Fruit fly (Drosophila melanogaster) whole organism, embryonic: ENCODE measurements around the gene CG2617.

Experiments used
- CG10147 ChIP-seq: fragments of 200-800 bp; sonication (Bioruptor generic); optimal IDR thresholded peaks from 2 replicates; lab custom pipeline; 2019; ENCODE audit warnings: missing biosample characterization, mild to moderate bottlenecking, missing genetic modification characterization, moderate library complexity
- CG11504 ChIP-seq: fragments of 200-800 bp; sonication (Bioruptor generic); optimal IDR thresholded peaks from 3 replicates; lab custom pipeline; 2019; ENCODE audit warnings: missing biosample characterization, mild to moderate bottlenecking, missing genetic modification characterization, moderate library complexity
- CG11560 ChIP-seq: fragments of 200-800 bp; sonication (Bioruptor generic); IDR thresholded peaks from 3 replicates; pipeline ENCODE4 v1.3.6; 2022; ENCODE audit warnings: missing biosample characterization, missing genetic modification characterization
- CG11696 ChIP-seq: fragments of 200-800 bp; sonication (Bioruptor generic); IDR thresholded peaks from 2 replicates; pipeline ENCODE4 v1.3.6; 2022; ENCODE audit warnings: missing biosample characterization, missing genetic modification characterization
- CG12219 ChIP-seq: fragments of 200-800 bp; sonication (Bioruptor generic); optimal IDR thresholded peaks from 3 replicates; lab custom pipeline; 2018; ENCODE audit warnings: missing biosample characterization, mild to moderate bottlenecking, missing genetic modification characterization
- CG12942 ChIP-seq: fragments of 200-800 bp; sonication (Bioruptor generic); optimal IDR thresholded peaks from 3 replicates; lab custom pipeline; 2016; ENCODE audit warnings: missing biosample characterization, missing genetic modification characterization
- CG14710 ChIP-seq: fragments of 200-800 bp; sonication (Bioruptor generic); optimal IDR thresholded peaks from 3 replicates; lab custom pipeline; 2019; ENCODE audit warnings: missing biosample characterization, mild to moderate bottlenecking, missing genetic modification characterization, moderate library complexity
- CG14860 ChIP-seq: fragments of 200-800 bp; sonication (Bioruptor generic); IDR thresholded peaks from 3 replicates; pipeline ENCODE4 v1.3.6; 2022; ENCODE audit warnings: missing biosample characterization, missing genetic modification characterization; ENCODE audit not compliant: partially characterized antibody
- CG15269 ChIP-seq: fragments of 200-800 bp; sonication (Bioruptor generic); optimal IDR thresholded peaks from 2 replicates; lab custom pipeline; 2018; ENCODE audit warnings: missing biosample characterization, mild to moderate bottlenecking, missing genetic modification characterization, moderate library complexity
- CG15696 ChIP-seq: fragments of 200-800 bp; sonication (Bioruptor generic); optimal IDR thresholded peaks from 2 replicates; lab custom pipeline; 2019; ENCODE audit warnings: missing biosample characterization, mild to moderate bottlenecking, missing genetic modification characterization, moderate library complexity
- CG17612 ChIP-seq: fragments of 200-800 bp; sonication (Bioruptor generic); IDR thresholded peaks from 2 replicates; pipeline ENCODE4 v1.3.6; 2022; ENCODE audit warnings: missing biosample characterization, missing genetic modification characterization
- CG2678 ChIP-seq: fragments of 200-800 bp; sonication (Bioruptor generic); optimal IDR thresholded peaks from 3 replicates; lab custom pipeline; 2019; ENCODE audit warnings: missing biosample characterization, mild to moderate bottlenecking, missing genetic modification characterization, moderate library complexity
- CG3407 ChIP-seq: fragments of 200-800 bp; sonication (Bioruptor generic); optimal IDR thresholded peaks from 2 replicates; lab custom pipeline; 2018; ENCODE audit warnings: missing biosample characterization, mild to moderate bottlenecking, missing genetic modification characterization
- CG3726 ChIP-seq: fragments of 200-800 bp; sonication (Bioruptor generic); IDR thresholded peaks from 3 replicates; pipeline ENCODE4, ENCODE4 v1.3.6; 2022; ENCODE audit warnings: missing biosample characterization, missing genetic modification characterization
- CG3838 ChIP-seq: fragments of 200-800 bp; sonication (Bioruptor generic); optimal IDR thresholded peaks from 3 replicates; lab custom pipeline; 2016; ENCODE audit warnings: missing biosample characterization, missing genetic modification characterization
- CG42726 ChIP-seq: fragments of 200-800 bp; sonication (Bioruptor generic); IDR thresholded peaks from 2 replicates; pipeline ENCODE4 v1.3.6; 2022; ENCODE audit warnings: missing biosample characterization, missing genetic modification characterization; ENCODE audit not compliant: partially characterized antibody
- CG4282 ChIP-seq: fragments of 200-800 bp; sonication (Bioruptor generic); optimal IDR thresholded peaks from 2 replicates; lab custom pipeline; 2016; ENCODE audit warnings: missing biosample characterization, missing genetic modification characterization
- CG4854 ChIP-seq: fragments of 200-800 bp; sonication (Bioruptor generic); optimal IDR thresholded peaks from 2 replicates; lab custom pipeline; 2016; ENCODE audit warnings: missing biosample characterization, missing genetic modification characterization, inconsistent platforms
- CG7839 ChIP-seq: fragments of 200-800 bp; sonication (Bioruptor generic); optimal IDR thresholded peaks from 3 replicates; lab custom pipeline; 2018; ENCODE audit warnings: missing biosample characterization, mild to moderate bottlenecking, missing genetic modification characterization, moderate library complexity
- CG7928 ChIP-seq: fragments of 200-800 bp; sonication (Bioruptor generic); optimal IDR thresholded peaks from 2 replicates; lab custom pipeline; 2017; ENCODE audit warnings: missing biosample characterization, mild to moderate bottlenecking, missing genetic modification characterization
- CG9215 ChIP-seq: fragments of 200-800 bp; sonication (Bioruptor generic); IDR thresholded peaks from 2 replicates; pipeline ENCODE4 v1.3.6; 2022; ENCODE audit warnings: missing biosample characterization, missing genetic modification characterization
- CkIIα-i1 ChIP-seq: fragments of 200-800 bp; sonication (Bioruptor generic); IDR thresholded peaks from 2 replicates; pipeline ENCODE4 v1.3.6; 2022; ENCODE audit warnings: missing biosample characterization, missing genetic modification characterization
- D ChIP-seq, 2 experiments: fragments of 200-800 bp in 1 of 2; fragments of >200 bp in 1 of 2; sonication (Bioruptor generic) in 1 of 2; optimal IDR thresholded peaks; 2 replicates in 1 of 2; 3 replicates in 1 of 2; lab custom pipeline; 2017; ENCODE audit warnings: mild to moderate bottlenecking in 1 of 2, missing biosample characterization in 1 of 2, missing genetic modification characterization in 1 of 2, missing genetic modification reagents in 1 of 2
- Fer3 ChIP-seq: fragments of 200-800 bp; sonication (Bioruptor generic); optimal IDR thresholded peaks from 2 replicates; lab custom pipeline; 2018; ENCODE audit warnings: missing biosample characterization, mild to moderate bottlenecking, missing genetic modification characterization, moderate library complexity
- Hsf ChIP-seq: fragments of 200-800 bp; sonication (Bioruptor generic); optimal IDR thresholded peaks from 3 replicates; lab custom pipeline; 2016; ENCODE audit warnings: missing biosample characterization, missing genetic modification characterization
- Lhr ChIP-seq: fragments of 200-800 bp; sonication (Bioruptor generic); optimal IDR thresholded peaks from 3 replicates; lab custom pipeline; 2017; ENCODE audit warnings: mild to moderate bottlenecking, missing biosample characterization, missing genetic modification reagents, missing genetic modification characterization
- Max ChIP-seq: fragments of 200-800 bp; sonication (Bioruptor generic); optimal IDR thresholded peaks from 2 replicates; lab custom pipeline; 2016; ENCODE audit warnings: missing biosample characterization, mild to moderate bottlenecking, missing genetic modification characterization
- Med ChIP-seq: fragments of 200-800 bp; sonication (Bioruptor generic); peaks from one replicate; lab custom pipeline; 2016; ENCODE audit warnings: missing biosample characterization, missing genetic modification characterization, mild to moderate bottlenecking, inconsistent platforms, moderate library complexity
- NC2β ChIP-seq: fragments of 200-800 bp; sonication (Bioruptor generic); optimal IDR thresholded peaks from 2 replicates; lab custom pipeline; 2016; ENCODE audit warnings: missing biosample characterization, missing genetic modification characterization
- Nf-YB ChIP-seq: fragments of 200-800 bp; sonication (Bioruptor generic); optimal IDR thresholded peaks from 3 replicates; lab custom pipeline; 2019; ENCODE audit warnings: missing biosample characterization, mild to moderate bottlenecking, missing genetic modification characterization, moderate library complexity
- Opbp ChIP-seq: fragments of 200-800 bp; sonication (Bioruptor generic); IDR thresholded peaks from 3 replicates; pipeline ENCODE4 v1.3.6; 2022; ENCODE audit warnings: missing biosample characterization, missing genetic modification characterization; ENCODE audit not compliant: partially characterized antibody
- Usf ChIP-seq: fragments of 200-800 bp; sonication (Bioruptor generic); optimal IDR thresholded peaks from 2 replicates; lab custom pipeline; 2017; ENCODE audit warnings: missing genotype, missing biosample characterization, missing genetic modification characterization
- ab ChIP-seq: fragments of 200-800 bp; sonication (Bioruptor generic); optimal IDR thresholded peaks from 2 replicates; lab custom pipeline; 2016; ENCODE audit warnings: missing biosample characterization, missing genetic modification characterization
- ato ChIP-seq: fragments of 200-800 bp; sonication (Bioruptor generic); IDR thresholded peaks from 2 replicates; pipeline ENCODE4 v1.3.6; 2022; ENCODE audit warnings: missing biosample characterization, missing genetic modification characterization; ENCODE audit not compliant: partially characterized antibody
- bowl ChIP-seq: fragments of 200-800 bp; sonication (Bioruptor generic); IDR thresholded peaks from 2 replicates; pipeline ENCODE4 v1.3.6; 2022; ENCODE audit warnings: missing biosample characterization, missing genetic modification characterization
- cwo ChIP-seq: fragments of 200-800 bp; sonication (Bioruptor generic); optimal IDR thresholded peaks from 3 replicates; lab custom pipeline; 2017; ENCODE audit warnings: missing biosample characterization, missing genetic modification characterization, mild to moderate bottlenecking, moderate library complexity, missing genetic modification reagents
- esg ChIP-seq: fragments of 200-800 bp; sonication (Bioruptor generic); conservative IDR thresholded peaks from 2 replicates; pipeline ENCODE4 v1.3.6; 2022; ENCODE audit warnings: missing biosample characterization, missing genetic modification characterization
- eyg ChIP-seq: fragments of 200-800 bp; sonication (Bioruptor generic); optimal IDR thresholded peaks from 3 replicates; lab custom pipeline; 2016; ENCODE audit warnings: missing biosample characterization, missing genetic modification characterization
- gsb ChIP-seq: fragments of 200-800 bp; sonication (Bioruptor generic); IDR thresholded peaks from 2 replicates; pipeline ENCODE4 v1.3.6; 2022; ENCODE audit warnings: missing biosample characterization, missing genetic modification characterization
- her ChIP-seq: fragments of 200-800 bp; sonication (Bioruptor generic); optimal IDR thresholded peaks from 2 replicates; lab custom pipeline; 2016; ENCODE audit warnings: missing biosample characterization, missing genetic modification characterization
- mld ChIP-seq: fragments of 200-800 bp; sonication (Bioruptor generic); IDR thresholded peaks from 3 replicates; pipeline ENCODE4 v1.3.6; 2022; ENCODE audit warnings: missing biosample characterization, missing genetic modification characterization; ENCODE audit not compliant: partially characterized antibody
- nerfin-1 ChIP-seq: fragments of 200-800 bp; sonication (Bioruptor generic); optimal IDR thresholded peaks from 3 replicates; lab custom pipeline; 2019; ENCODE audit warnings: missing biosample characterization, mild to moderate bottlenecking, missing genetic modification characterization, moderate library complexity
- odd ChIP-seq: fragments of 200-800 bp; sonication (Bioruptor generic); optimal IDR thresholded peaks from 2 replicates; lab custom pipeline; 2017; ENCODE audit warnings: missing biosample characterization, mild to moderate bottlenecking, missing genetic modification characterization
- repo ChIP-seq: fragments of 200-800 bp; sonication (Bioruptor generic); optimal IDR thresholded peaks from 2 replicates; lab custom pipeline; 2016; ENCODE audit warnings: missing biosample characterization, missing genetic modification characterization
- vnd ChIP-seq: fragments of 200-800 bp; sonication (Bioruptor generic); IDR thresholded peaks from 3 replicates; pipeline ENCODE4 v1.3.6; 2022; ENCODE audit warnings: missing biosample characterization, missing genetic modification characterization; ENCODE audit not compliant: partially characterized antibody
- zen ChIP-seq: fragments of 200-800 bp; sonication (Bioruptor generic); optimal IDR thresholded peaks from 3 replicates; lab custom pipeline; 2018; ENCODE audit warnings: missing biosample characterization, mild to moderate bottlenecking, missing genetic modification characterization, moderate library complexity
- zen2 ChIP-seq: fragments of 200-800 bp; sonication (Bioruptor generic); IDR thresholded peaks from 3 replicates; pipeline ENCODE4 v1.3.6; 2022; ENCODE audit warnings: missing biosample characterization, missing genetic modification characterization; ENCODE audit not compliant: partially characterized antibody
- zf30C ChIP-seq: fragments of 200-800 bp; sonication (Bioruptor generic); optimal IDR thresholded peaks from 3 replicates; lab custom pipeline; 2018; ENCODE audit warnings: missing biosample characterization, mild to moderate bottlenecking, missing genetic modification characterization

CG2617 gene

DNA sequence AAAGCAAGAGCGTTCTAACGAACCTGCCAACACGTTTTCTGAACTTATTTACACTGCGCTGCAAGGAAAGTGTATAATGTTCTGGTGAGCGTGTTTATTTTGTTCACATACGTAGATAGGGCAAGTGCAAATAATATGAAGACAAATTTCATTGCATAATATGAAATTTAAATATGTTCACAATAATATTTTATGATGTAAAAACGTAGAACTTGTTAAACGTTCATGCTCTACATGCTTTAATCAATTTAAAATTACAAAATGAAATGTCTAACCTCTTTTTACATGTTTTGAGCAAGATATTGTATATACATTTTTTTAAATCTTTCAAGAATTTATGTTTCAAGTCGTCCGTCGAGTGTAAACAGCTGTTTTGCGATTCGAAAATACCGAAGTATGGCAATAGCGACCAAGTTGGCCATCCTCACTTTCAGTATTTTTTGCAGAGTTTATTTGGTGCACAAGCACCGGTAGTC lies 36.7 kb upstream of the CG2617 start, which contains the start of the genes phr6-4 and CG2608 (continued):
- peak; percentile 92 for TF ChIP-seq Fer3 (tag; lab: Kevin White, UChicago)
- peak; percentile 71 for TF ChIP-seq CG7928
- TF ChIP-seq bowl (GFP tag; lab: Robert Waterston, UW), result peak; percentile 60; the same call in 1 of the 2 replicates
- TF ChIP-seq eyg (GFP tag; lab: Kevin White, UChicago), result peak; percentile 66
- TF ChIP-seq Med, result peak; percentile 97
- TF ChIP-seq Max, result peak; percentile 94
- no peak for TF ChIP-seq Opbp (GFP tag; lab: Robert Waterston, UW)
- no peak for TF ChIP-seq D (optimal IDR thresholded peaks at IDR 0.05; lab: Kevin White, UChicago)
- TF ChIP-seq D (GFP tag; optimal IDR thresholded peaks at IDR 0.05; lab: Kevin White, UChicago), result peak; percentile 89
- peak; percentile 85 for TF ChIP-seq CG12219
- TF ChIP-seq esg (GFP tag; lab: Robert Waterston, UW), result peak; percentile 82
- TF ChIP-seq CG10147, result peak; percentile 95
- peak; percentile 63; the same call in 1 of the 2 replicates for TF ChIP-seq CG17612 (GFP tag; lab: Robert Waterston, UW)
- TF ChIP-seq CG15696 (tag; lab: Kevin White, UChicago), result peak; percentile 87
- TF ChIP-seq zf30C, result peak; percentile 88
- TF ChIP-seq Usf, result peak; percentile 84
- peak; percentile 96 for TF ChIP-seq CG2678 (tag; lab: Kevin White, UChicago)
- TF ChIP-seq repo (GFP tag; lab: Kevin White, UChicago), result peak; percentile 66
- TF ChIP-seq gsb (GFP tag; lab: Robert Waterston, UW), result peak; percentile 64; the same call in 1 of the 2 replicates
- TF ChIP-seq CG42726 (GFP tag; lab: Robert Waterston, UW), result no peak
- TF ChIP-seq CG11504 (tag; lab: Kevin White, UChicago), result peak; percentile 92
- TF ChIP-seq Nf-YB, result peak; percentile 82
- peak; percentile 96 for TF ChIP-seq CG7839 (tag; lab: Kevin White, UChicago)
- peak; percentile 81 for TF ChIP-seq cwo
- TF ChIP-seq CG14710, result peak; percentile 94
- peak; percentile 90 for TF ChIP-seq nerfin-1 (tag; lab: Kevin White, UChicago)
- peak; percentile 69; the same call in 2 of the 3 replicates for TF ChIP-seq CG11560 (tag; lab: Robert Waterston, UW)
- TF ChIP-seq CG3407 (GFP tag; lab: Kevin White, UChicago), result peak; percentile 84
- peak; percentile 67 for TF ChIP-seq CG11696
- no peak for TF ChIP-seq zen2
- peak; percentile 87 for TF ChIP-seq CG4854 (GFP tag; lab: Kevin White, UChicago)
- TF ChIP-seq CG14860, result no peak
- TF ChIP-seq CG12942, result peak; percentile 93
- TF ChIP-seq CkIIα-i1 (GFP tag; lab: Robert Waterston, UW), result no peak
- peak; percentile 91 for TF ChIP-seq odd (GFP tag; lab: Kevin White, UChicago)
- no peak for TF ChIP-seq mld (GFP tag; lab: Robert Waterston, UW)
- TF ChIP-seq her (GFP tag; lab: Kevin White, UChicago), result peak; percentile 65
- TF ChIP-seq CG3726 (GFP tag; lab: Robert Waterston, UW), result peak; percentile 63; the same call in 1 of the 3 replicates
- peak; percentile 58 for TF ChIP-seq CG4282 (GFP tag; lab: Kevin White, UChicago)
- TF ChIP-seq CG3838 (GFP tag; lab: Kevin White, UChicago), result peak; percentile 76
- peak; percentile 94 for TF ChIP-seq CG15269 (tag; lab: Kevin White, UChicago)
- peak; percentile 86 for TF ChIP-seq CG9215 (GFP tag; lab: Robert Waterston, UW)
- no peak for TF ChIP-seq ato (GFP tag; lab: Robert Waterston, UW)
- peak; percentile 77 for TF ChIP-seq Lhr (GFP tag; lab: Kevin White, UChicago)
- peak; percentile 94 for TF ChIP-seq Hsf (GFP tag; lab: Kevin White, UChicago)
- no peak for TF ChIP-seq vnd (GFP tag; lab: Robert Waterston, UW)
- TF ChIP-seq ab, result peak; percentile 57
- TF ChIP-seq NC2β, result peak; percentile 85
- peak; percentile 80 for TF ChIP-seq zen (tag; lab: Kevin White, UChicago)
